Worm (Caenorhabditis elegans): Measurements from ENCODE around the gene ZC504.1.

The ZC504.1 gene

ce11 chrX:10437421-10437820 is 30.5 kb downstream of the ZC504.1 start:
- no peak for TF ChIP-seq lsy-2 (tag; optimal IDR thresholded peaks at IDR 0.05)
- TF ChIP-seq ztf-11 (tag; optimal IDR thresholded peaks at IDR 0.05) = no peak
- TF ChIP-seq sptf-1 (tag; optimal IDR thresholded peaks at IDR 0.05) = no peak
- TF ChIP-seq pha-4 (tag; optimal IDR thresholded peaks at IDR 0.05) = no peak
- TF ChIP-seq cnd-1 (tag; optimal IDR thresholded peaks at IDR 0.05) = no peak
- no peak for TF ChIP-seq nhr-2 (tag; optimal IDR thresholded peaks at IDR 0.05)
- no peak for TF ChIP-seq elt-1 (tag; optimal IDR thresholded peaks at IDR 0.05; ENCODE audit: borderline replicate concordance, insufficient read depth)
- TF ChIP-seq ces-1 (GFP tag; optimal IDR thresholded peaks at IDR 0.05) = no peak

ce11 chrX:10440781-10441180 is 33.8 kb downstream of the ZC504.1 start:
- TF ChIP-seq elt-1 (tag; optimal IDR thresholded peaks at IDR 0.05; ENCODE audit: borderline replicate concordance, insufficient read depth) = no peak

DNA sequence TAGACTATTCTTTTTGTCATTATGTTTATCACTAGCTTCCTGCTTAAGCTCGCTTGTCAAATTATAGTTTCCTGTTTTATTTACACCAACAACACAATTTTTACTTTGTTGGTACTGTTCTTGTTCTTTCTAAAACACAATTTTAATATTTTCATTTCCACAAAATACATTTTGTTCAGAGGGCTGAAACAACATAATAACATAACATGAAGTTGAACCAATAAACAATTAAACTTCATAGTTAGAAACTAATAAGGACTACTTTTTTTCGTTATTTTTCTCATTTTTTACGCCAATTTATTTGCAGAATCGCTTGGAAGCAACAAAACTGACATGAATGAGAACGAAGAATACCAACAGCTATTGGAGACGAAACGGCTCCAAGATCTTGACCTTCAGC is 36.9 kb downstream of the ZC504.1 start, which contains the start of gene C39B10.3:
Gene C39B10.3, plus strand, starts transcription at position 301 of the 400 bp plus-strand sequence.
- TF ChIP-seq bed-3 (GFP tag; optimal IDR thresholded peaks at IDR 0.05) = no peak
- TF ChIP-seq elt-3 (tag; optimal IDR thresholded peaks at IDR 0.05) = no peak
- TF ChIP-seq lin-32 (GFP tag; optimal IDR thresholded peaks at IDR 0.05) = no peak
- no peak for TF ChIP-seq sem-2 (GFP tag; optimal IDR thresholded peaks at IDR 0.05)
- no peak for TF ChIP-seq ces-1 (GFP tag; optimal IDR thresholded peaks at IDR 0.05)
- TF ChIP-seq nhr-2 (tag; optimal IDR thresholded peaks at IDR 0.05) = no peak
- no peak for TF ChIP-seq nhr-28 (tag; optimal IDR thresholded peaks at IDR 0.05)

DNA sequence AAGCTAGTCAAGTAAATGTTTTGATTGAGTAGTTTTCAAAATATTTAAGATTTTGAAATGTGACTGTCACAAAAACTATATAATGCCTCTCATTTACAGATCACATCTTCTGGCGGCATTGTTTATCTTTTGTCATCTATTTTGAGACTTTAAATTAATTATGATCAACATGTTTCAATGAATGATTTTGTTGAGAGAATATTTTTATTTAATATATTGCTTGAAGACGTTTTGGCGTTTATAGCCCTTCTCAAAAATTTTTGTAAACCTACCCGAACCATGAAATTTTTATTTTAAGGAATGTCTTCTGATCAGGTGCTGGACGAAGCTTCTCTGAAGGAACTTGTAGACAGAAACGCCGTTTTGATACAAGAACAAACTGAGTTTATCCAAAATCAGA is 37.8 kb downstream of the ZC504.1 start, which contains the start of gene C39B10.4:
Gene C39B10.4, plus strand, starts transcription at position 301 of the 400 bp plus-strand sequence.
- no peak for TF ChIP-seq cnd-1 (tag; optimal IDR thresholded peaks at IDR 0.05)
- TF ChIP-seq ces-1 (GFP tag; optimal IDR thresholded peaks at IDR 0.05) = no peak
- TF ChIP-seq unc-62 (GFP tag; optimal IDR thresholded peaks at IDR 0.05) = no peak
- TF ChIP-seq sptf-1 (tag; optimal IDR thresholded peaks at IDR 0.05) = no peak

- TF ChIP-seq ces-1 (GFP tag; optimal IDR thresholded peaks at IDR 0.05) (no peak), ceh-83 (GFP tag; optimal IDR thresholded peaks at IDR 0.05) (no peak), mls-2 (tag; optimal IDR thresholded peaks at IDR 0.05) (no peak), lin-32 (GFP tag; optimal IDR thresholded peaks at IDR 0.05) (no peak), mep-1 (tag; optimal IDR thresholded peaks at IDR 0.05) (no peak), ham-2 (GFP tag; optimal IDR thresholded peaks at IDR 0.05) (no peak), blmp-1 (tag; optimal IDR thresholded peaks at IDR 0.05) (no peak), M03D4.4 (tag; optimal IDR thresholded peaks at IDR 0.05) (no peak), hlh-1 (tag; optimal IDR thresholded peaks at IDR 0.05) (no peak), tbx-8 (GFP tag; optimal IDR thresholded peaks at IDR 0.05) (no peak), ztf-11 (tag; optimal IDR thresholded peaks at IDR 0.05) (no peak)
Observed at ce11 chrX:10446982-10447381, 40.0 kb downstream of the ZC504.1 start, which contains the start of gene C39B10.5. C39B10.5 (plus strand) TSS chrX:10447343.

ce11 chrX:10453960-10454359 is 47.0 kb downstream of the ZC504.1 start, which contains the start of gene lgc-41:
lgc-41 (plus strand) TSS chrX:10454260.
- no peak for TF ChIP-seq ceh-43 (GFP tag; optimal IDR thresholded peaks at IDR 0.05)
- no peak for TF ChIP-seq tbx-8 (GFP tag; optimal IDR thresholded peaks at IDR 0.05)

All from whole organism, mixed stage, embryonic.